Fruit fly (Drosophila melanogaster): ENCODE measurements around the gene Aos1.

Aos1 gene

dm6 chr3R:12456370-12456940 is 22.8 kb upstream of the Aos1 start, which contains the start of gene trus (continued):
- TF ChIP-seq CG42726 (GFP tag; IDR thresholded peaks at IDR 0.05; ENCODE audit: partially characterized antibody) (peak; percentile 46; the same call in 1 of the 2 replicates), ftz-f1 (GFP tag; optimal IDR thresholded peaks at IDR 0.05) (no peak), Hsf (GFP tag; optimal IDR thresholded peaks at IDR 0.05) (no peak), rib (GFP tag; IDR thresholded peaks at IDR 0.05) (0 out of 2 replicates have a peak, but pooled peaks have one; percentile 8), CG14965 (GFP tag; optimal IDR thresholded peaks at IDR 0.05; ENCODE audit: borderline replicate concordance) (no peak), CG7963 (GFP tag; IDR thresholded peaks at IDR 0.05; ENCODE audit: partially characterized antibody) (peak; percentile 62; the same call in 2 of the 3 replicates), Aef1 (GFP tag; IDR thresholded peaks at IDR 0.05) (no peak), CG4424 (GFP tag; optimal IDR thresholded peaks at IDR 0.05) (no peak), CG14860 (GFP tag; IDR thresholded peaks at IDR 0.05; ENCODE audit: partially characterized antibody) (peak; percentile 76), p53 (GFP tag; optimal IDR thresholded peaks at IDR 0.05) (no peak), D19A (tag; optimal IDR thresholded peaks at IDR 0.05) (peak; percentile 54), Mes4 (GFP tag; optimal IDR thresholded peaks at IDR 0.05) (no peak), Sry-δ (GFP tag; optimal IDR thresholded peaks at IDR 0.05) (peak; percentile 89), CG10959 (GFP tag; IDR thresholded peaks at IDR 0.05) (no peak), CG11560 (tag; IDR thresholded peaks at IDR 0.05) (peak; percentile 94), CG16779 (GFP tag; IDR thresholded peaks at IDR 0.05) (no peak), Opbp (GFP tag; IDR thresholded peaks at IDR 0.05; ENCODE audit: partially characterized antibody) (peak; percentile 89), CG7357 (GFP tag; IDR thresholded peaks at IDR 0.05) (no peak), Dp (GFP tag; optimal IDR thresholded peaks at IDR 0.05) (peak; percentile 87), zfh2 (GFP tag; optimal IDR thresholded peaks at IDR 0.05) (no peak), CG5245 (GFP tag; optimal IDR thresholded peaks at IDR 0.05) (no peak), Six4 (GFP tag; optimal IDR thresholded peaks at IDR 0.05) (no peak), CG8281 (tag; optimal IDR thresholded peaks at IDR 0.05) (no peak), sug (tag; optimal IDR thresholded peaks at IDR 0.05) (peak; percentile 17), Atf6 (GFP tag; IDR thresholded peaks at IDR 0.05) (no peak), esg (GFP tag; conservative IDR thresholded peaks at IDR 0.05) (no peak), slbo (GFP tag; IDR thresholded peaks at IDR 0.05) (no peak), Chrac-16 (GFP tag; optimal IDR thresholded peaks at IDR 0.05) (no peak), CG14710 (tag; optimal IDR thresholded peaks at IDR 0.05) (peak; percentile 32), CG10274 (GFP tag; optimal IDR thresholded peaks at IDR 0.05) (no peak), CG2129 (GFP tag; IDR thresholded peaks at IDR 0.05; ENCODE audit: partially characterized antibody) (peak; percentile 78), Hand (GFP tag; optimal IDR thresholded peaks at IDR 0.05) (no peak), Dfd (GFP tag; optimal IDR thresholded peaks at IDR 0.05) (no peak), CG10267 (tag; optimal IDR thresholded peaks at IDR 0.05) (no peak), CG30403 (GFP tag; optimal IDR thresholded peaks at IDR 0.05) (no peak), Ravus (GFP tag; IDR thresholded peaks at IDR 0.05) (no peak), sr (GFP tag; IDR thresholded peaks at IDR 0.05) (no peak), CG9215 (GFP tag; IDR thresholded peaks at IDR 0.05) (no peak), CG3838 (GFP tag; optimal IDR thresholded peaks at IDR 0.05) (no peak), MBD-R2 (GFP tag; IDR thresholded peaks at IDR 0.05) (peak; percentile 75), CG13624 (GFP tag; optimal IDR thresholded peaks at IDR 0.05) (no peak), cg (GFP tag; optimal IDR thresholded peaks at IDR 0.05) (no peak), CG11723 (GFP tag; optimal IDR thresholded peaks at IDR 0.05) (no peak), ash1 (GFP tag; optimal IDR thresholded peaks at IDR 0.05) (no peak), B-H2 (GFP tag; optimal IDR thresholded peaks at IDR 0.05) (peak; percentile 11), CG30020 (tag; optimal IDR thresholded peaks at IDR 0.05) (no peak), CG6791 (GFP tag; IDR thresholded peaks at IDR 0.05; ENCODE audit: partially characterized antibody) (peak; percentile 86), CG17829 (tag; optimal IDR thresholded peaks at IDR 0.05) (peak; percentile 4), CG32772 (GFP tag; IDR thresholded peaks at IDR 0.05) (no peak), CG30431 (GFP tag; optimal IDR thresholded peaks at IDR 0.05) (no peak), NC2α (GFP tag; optimal IDR thresholded peaks at IDR 0.05) (no peak)
